Fruit fly (Drosophila melanogaster) whole organism: ENCODE measurements around the gene CG11590.

Source experiments
- EcR ChIP-seq, 2 experiments: fragments of >200 bp; optimal IDR thresholded peaks; 2 replicates each; lab custom pipeline; 2017; ENCODE audit warnings: missing biosample characterization in 2 of 2, missing genetic modification characterization in 2 of 2, missing genetic modification reagents in 2 of 2
- pan ChIP-seq: fragments of >200 bp; optimal IDR thresholded peaks from 2 replicates; lab custom pipeline; 2017

dm6 chrX:14215834-14216233, 15.9 kb downstream of the CG11590 start:
- no peak for TF ChIP-seq EcR (GFP tag; optimal IDR thresholded peaks at IDR 0.05; lab: Kevin White, UChicago)
- no peak for TF ChIP-seq pan (lab: Kevin White, UChicago)
